Fruit fly (Drosophila melanogaster) whole organism, prepupa: ENCODE results near the gene Ns1.

Experiments used
- Blimp-1 ChIP-seq: fragments of 200-800 bp; sonication (Bioruptor generic); optimal IDR thresholded peaks from 3 replicates; lab custom pipeline; 2017; ENCODE audit warnings: missing biosample characterization, missing genetic modification characterization, mild to moderate bottlenecking, moderate library complexity, missing genetic modification reagents
- CG10631 ChIP-seq: fragments of 200-800 bp; sonication (Bioruptor generic); optimal IDR thresholded peaks from 2 replicates; lab custom pipeline; 2016; ENCODE audit warnings: missing biosample characterization, missing genetic modification characterization
- CG10669 ChIP-seq: fragments of 200-800 bp; sonication (Bioruptor generic); optimal IDR thresholded peaks from 3 replicates; lab custom pipeline; 2018; ENCODE audit warnings: missing biosample characterization, mild to moderate bottlenecking, missing genetic modification characterization, moderate library complexity
- CG11294 ChIP-seq: fragments of 200-800 bp; sonication (Bioruptor generic); IDR thresholded peaks from 2 replicates; pipeline ENCODE4 v1.3.6; 2022; ENCODE audit warnings: missing biosample characterization, missing genetic modification characterization
- CG11902 ChIP-seq: fragments of 200-800 bp; sonication (Bioruptor generic); optimal IDR thresholded peaks from 3 replicates; lab custom pipeline; 2016; ENCODE audit warnings: missing biosample characterization, missing genetic modification characterization
- CG15336 ChIP-seq: fragments of 200-800 bp; sonication (Bioruptor generic); IDR thresholded peaks from 2 replicates; pipeline ENCODE4 v1.3.6; 2022; ENCODE audit warnings: missing biosample characterization, missing genetic modification characterization
- CG16779 ChIP-seq: fragments of 200-800 bp; sonication (Bioruptor generic); optimal IDR thresholded peaks from 3 replicates; lab custom pipeline; 2017; ENCODE audit warnings: missing biosample characterization, mild to moderate bottlenecking, missing genetic modification characterization
- CG3032 ChIP-seq: fragments of 200-800 bp; optimal IDR thresholded peaks from 2 replicates; lab custom pipeline; 2019; ENCODE audit warnings: missing biosample characterization, mild to moderate bottlenecking, missing genetic modification characterization, moderate library complexity
- CG31627 ChIP-seq: fragments of 200-800 bp; sonication (Bioruptor generic); optimal IDR thresholded peaks from 3 replicates; lab custom pipeline; 2016; ENCODE audit warnings: missing biosample characterization, missing genetic modification characterization
- CG32006 ChIP-seq: fragments of 200-800 bp; sonication (Bioruptor generic); optimal IDR thresholded peaks from 3 replicates; lab custom pipeline; 2017; ENCODE audit warnings: missing biosample characterization, mild to moderate bottlenecking, missing genetic modification characterization
- CG34406 ChIP-seq: fragments of 200-800 bp; sonication (Bioruptor generic); optimal IDR thresholded peaks from 3 replicates; lab custom pipeline; 2016; ENCODE audit warnings: missing biosample characterization, missing genetic modification characterization
- CG4318 ChIP-seq: fragments of 200-800 bp; sonication (Bioruptor generic); optimal IDR thresholded peaks from 3 replicates; lab custom pipeline; 2017; ENCODE audit warnings: missing biosample characterization, mild to moderate bottlenecking, missing genetic modification characterization
- CG6276 ChIP-seq: fragments of 200-800 bp; sonication (Bioruptor generic); optimal IDR thresholded peaks from 2 replicates; lab custom pipeline; 2017; ENCODE audit warnings: missing biosample characterization, mild to moderate bottlenecking, missing genetic modification characterization
- CG6792 ChIP-seq: fragments of 200-800 bp; sonication (Bioruptor generic); optimal IDR thresholded peaks from 3 replicates; lab custom pipeline; 2016; ENCODE audit warnings: missing biosample characterization, missing genetic modification characterization
- CG6808 ChIP-seq: fragments of 200-800 bp; sonication (Bioruptor generic); optimal IDR thresholded peaks from 3 replicates; lab custom pipeline; 2017; ENCODE audit warnings: missing biosample characterization, missing genetic modification characterization, mild to moderate bottlenecking, moderate library complexity, missing genetic modification reagents
- CG6854 ChIP-seq: fragments of 200-800 bp; sonication (Bioruptor generic); optimal IDR thresholded peaks from 2 replicates; lab custom pipeline; 2017; ENCODE audit warnings: missing biosample characterization, mild to moderate bottlenecking, missing genetic modification characterization
- CG8119 ChIP-seq: fragments of 200-800 bp; sonication (Bioruptor generic); IDR thresholded peaks from 3 replicates; pipeline ENCODE4 v1.3.6; 2022; ENCODE audit warnings: missing biosample characterization, missing genetic modification characterization
- CG8319 ChIP-seq: fragments of 200-800 bp; sonication (Bioruptor generic); optimal IDR thresholded peaks from 3 replicates; lab custom pipeline; 2016; ENCODE audit warnings: missing biosample characterization, missing genetic modification characterization
- CG8632 ChIP-seq: fragments of 200-800 bp; sonication (Bioruptor generic); optimal IDR thresholded peaks from 3 replicates; lab custom pipeline; 2016; ENCODE audit warnings: missing biosample characterization, missing genetic modification characterization
- CG9139 ChIP-seq: fragments of 200-800 bp; sonication (Bioruptor generic); optimal IDR thresholded peaks from 3 replicates; lab custom pipeline; 2017; ENCODE audit warnings: missing biosample characterization, mild to moderate bottlenecking, missing genetic modification characterization
- Eip75B ChIP-seq: fragments of 200-800 bp; sonication (Bioruptor generic); optimal IDR thresholded peaks from 3 replicates; lab custom pipeline; 2016; ENCODE audit warnings: missing biosample characterization, missing genetic modification characterization
- Eip78C ChIP-seq: fragments of 200-800 bp; sonication (Bioruptor generic); peaks from one replicate; lab custom pipeline; 2016; ENCODE audit warnings: missing biosample characterization, missing genetic modification characterization
- Eip93F ChIP-seq: fragments of 200-800 bp; sonication (Bioruptor generic); optimal IDR thresholded peaks from 2 replicates; lab custom pipeline; 2016; ENCODE audit warnings: missing biosample characterization, mild to moderate bottlenecking, missing genetic modification characterization
- Ets21C ChIP-seq: fragments of 200-800 bp; sonication (Bioruptor generic); optimal IDR thresholded peaks from 3 replicates; lab custom pipeline; 2016; ENCODE audit warnings: missing biosample characterization, missing genetic modification characterization
- Gug ChIP-seq: fragments of 200-800 bp; sonication (Bioruptor generic); IDR thresholded peaks from 2 replicates; pipeline ENCODE4 v1.3.6; 2022; ENCODE audit warnings: missing biosample characterization, missing genetic modification characterization
- Hr4 ChIP-seq: fragments of 200-800 bp; sonication (Bioruptor generic); optimal IDR thresholded peaks from 3 replicates; lab custom pipeline; 2016; ENCODE audit warnings: missing biosample characterization, missing genetic modification characterization
- Lpt ChIP-seq: fragments of 200-800 bp; sonication (Bioruptor generic); optimal IDR thresholded peaks from 3 replicates; lab custom pipeline; 2016; ENCODE audit warnings: missing biosample characterization, missing genetic modification characterization
- Met ChIP-seq: fragments of 200-800 bp; sonication (Bioruptor generic); optimal IDR thresholded peaks from 3 replicates; lab custom pipeline; 2016; ENCODE audit warnings: missing biosample characterization, missing genetic modification characterization
- Smox ChIP-seq: fragments of 200-800 bp; sonication (Bioruptor generic); optimal IDR thresholded peaks from 3 replicates; lab custom pipeline; 2016; ENCODE audit warnings: missing biosample characterization, missing genetic modification characterization
- Sox102F ChIP-seq: fragments of 200-800 bp; sonication (Bioruptor generic); optimal IDR thresholded peaks from 2 replicates; lab custom pipeline; 2016; ENCODE audit warnings: missing biosample characterization, mild to moderate bottlenecking, missing genetic modification characterization
- Sox14 ChIP-seq: fragments of 200-800 bp; sonication (Bioruptor generic); optimal IDR thresholded peaks from 3 replicates; lab custom pipeline; 2016; ENCODE audit warnings: missing biosample characterization, missing genetic modification characterization
- Sox15 ChIP-seq: fragments of 200-800 bp; sonication (Bioruptor generic); optimal IDR thresholded peaks from 3 replicates; lab custom pipeline; 2016; ENCODE audit warnings: missing biosample characterization, missing genetic modification characterization
- achi ChIP-seq: fragments of 200-800 bp; sonication (Bioruptor generic); optimal IDR thresholded peaks from 3 replicates; lab custom pipeline; 2016; ENCODE audit warnings: missing biosample characterization, missing genetic modification characterization
- acj6 ChIP-seq: fragments of 200-800 bp; sonication (Bioruptor generic); optimal IDR thresholded peaks from 3 replicates; lab custom pipeline; 2016; ENCODE audit warnings: missing biosample characterization, missing genetic modification characterization
- cyc ChIP-seq: fragments of 200-800 bp; sonication (Bioruptor generic); optimal IDR thresholded peaks from 3 replicates; lab custom pipeline; 2016; ENCODE audit warnings: missing biosample characterization, missing genetic modification characterization
- dac ChIP-seq: fragments of 200-800 bp; sonication (Bioruptor generic); optimal IDR thresholded peaks from 2 replicates; lab custom pipeline; 2017; ENCODE audit warnings: missing biosample characterization, mild to moderate bottlenecking, missing genetic modification characterization
- dsx ChIP-seq: fragments of 200-800 bp; optimal IDR thresholded peaks from 3 replicates; lab custom pipeline; 2019; ENCODE audit warnings: missing biosample characterization, mild to moderate bottlenecking, missing genetic modification characterization, moderate library complexity; ENCODE audit not compliant: poor library complexity, severe bottlenecking
- eg ChIP-seq: fragments of 200-800 bp; sonication (Bioruptor generic); IDR thresholded peaks from 3 replicates; pipeline ENCODE4 v1.3.6; 2022; ENCODE audit warnings: missing biosample characterization, missing genetic modification characterization
- esn ChIP-seq: fragments of 200-800 bp; sonication (Bioruptor generic); optimal IDR thresholded peaks from 2 replicates; lab custom pipeline; 2016; ENCODE audit warnings: missing biosample characterization, mild to moderate bottlenecking, missing genetic modification characterization, moderate library complexity
- fd59A ChIP-seq: fragments of 200-800 bp; sonication (Bioruptor generic); optimal IDR thresholded peaks from 2 replicates; lab custom pipeline; 2017; ENCODE audit warnings: missing biosample characterization, mild to moderate bottlenecking, missing genetic modification characterization, missing genetic modification reagents
- fkh ChIP-seq: fragments of 200-800 bp; sonication (Bioruptor generic); optimal IDR thresholded peaks from 3 replicates; lab custom pipeline; 2017; ENCODE audit warnings: missing biosample characterization, mild to moderate bottlenecking, missing genetic modification characterization, moderate library complexity
- lz ChIP-seq: fragments of 200-800 bp; sonication (Bioruptor generic); optimal IDR thresholded peaks from 3 replicates; lab custom pipeline; 2016; ENCODE audit warnings: missing biosample characterization, missing genetic modification characterization
- pdm3 ChIP-seq: fragments of 200-800 bp; sonication (Bioruptor generic); optimal IDR thresholded peaks from 3 replicates; lab custom pipeline; 2016; ENCODE audit warnings: missing biosample characterization, missing genetic modification characterization
- spab ChIP-seq: fragments of 200-800 bp; sonication (Bioruptor generic); optimal IDR thresholded peaks from 2 replicates; lab custom pipeline; 2017; ENCODE audit warnings: missing biosample characterization, mild to moderate bottlenecking, missing genetic modification characterization, missing genetic modification reagents
- ss ChIP-seq, 2 experiments: fragments of 200-800 bp; sonication (Bioruptor generic); optimal IDR thresholded peaks; 2 replicates in 1 of 2; 3 replicates in 1 of 2; lab custom pipeline; 2017 to 2018; ENCODE audit warnings: mild to moderate bottlenecking in 2 of 2, missing biosample characterization in 2 of 2, missing genetic modification characterization in 2 of 2, moderate library complexity in 1 of 2
- svp ChIP-seq: fragments of 200-800 bp; sonication (Bioruptor generic); peaks from one replicate; lab custom pipeline; 2016; ENCODE audit warnings: missing biosample characterization, missing genetic modification characterization
- topi ChIP-seq: fragments of 200-800 bp; sonication (Bioruptor generic); optimal IDR thresholded peaks from 3 replicates; lab custom pipeline; 2016; ENCODE audit warnings: missing biosample characterization, missing genetic modification characterization
- vri ChIP-seq: fragments of 200-800 bp; sonication (Bioruptor generic); optimal IDR thresholded peaks from 3 replicates; lab custom pipeline; 2016; ENCODE audit warnings: missing biosample characterization, mild to moderate bottlenecking, missing genetic modification characterization

Gene Ns1

DNA sequence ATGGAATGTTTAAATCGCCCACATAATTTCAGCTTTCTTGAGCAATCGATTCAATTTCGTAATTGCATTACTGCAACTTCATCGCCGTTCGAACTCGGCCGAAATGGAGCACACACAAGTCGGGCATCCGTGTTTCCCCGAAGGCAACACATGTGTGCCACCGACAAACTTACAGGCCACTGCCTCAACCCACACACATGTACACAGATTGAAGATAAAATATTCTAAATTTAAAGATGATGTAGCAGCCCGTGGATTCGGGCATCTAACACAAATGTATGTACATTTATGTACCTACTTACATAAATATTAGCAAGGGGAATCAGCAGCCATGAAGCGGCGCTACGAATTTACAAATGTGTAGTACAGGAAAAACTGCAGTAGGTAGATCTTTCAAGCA is 6.4 kb downstream of the Ns1 start:
- TF ChIP-seq pdm3 (GFP tag; lab: Kevin White, UChicago) (no peak), Eip78C (GFP tag; lab: Kevin White, UChicago) (peak; percentile 38)

- TF ChIP-seq Gug (peak; percentile 84), Eip75B (GFP tag; lab: Kevin White, UChicago) (peak; percentile 97), Blimp-1 (GFP tag; lab: Kevin White, UChicago) (peak; percentile 96), CG34406 (peak; percentile 96), CG8119 (peak; percentile 95), eg (GFP tag; lab: Robert Waterston, UW) (peak; percentile 91), CG11902 (peak; percentile 88), CG11294 (GFP tag; lab: Robert Waterston, UW) (peak; percentile 10; the same call in 1 of the 2 replicates), CG9139 (peak; percentile 68), Met (GFP tag; lab: Kevin White, UChicago) (peak; percentile 98), CG6808 (peak; percentile 85), vri (peak; percentile 95), CG16779 (tag; lab: Kevin White, UChicago) (peak; percentile 73), dac (GFP tag; lab: Kevin White, UChicago) (peak; percentile 91), esn (peak; percentile 98), ss (GFP tag; optimal IDR thresholded peaks at IDR 0.05; lab: Kevin White, UChicago) (peak; percentile 88 to 92), topi (GFP tag; lab: Kevin White, UChicago) (peak; percentile 98), fd59A (GFP tag; lab: Kevin White, UChicago) (peak; percentile 80), Hr4 (GFP tag; lab: Kevin White, UChicago) (peak; percentile 97), svp (GFP tag; lab: Kevin White, UChicago) (peak; percentile 99), Smox (GFP tag; lab: Kevin White, UChicago) (peak; percentile 97), dsx (peak; percentile 86), Ets21C (peak; percentile 94), Eip78C (GFP tag; lab: Kevin White, UChicago) (peak; percentile 99), spab (GFP tag; lab: Kevin White, UChicago) (peak; percentile 84), Eip93F (GFP tag; lab: Kevin White, UChicago) (peak; percentile 92), Lpt (GFP tag; lab: Kevin White, UChicago) (peak; percentile 89), CG8319 (GFP tag; lab: Kevin White, UChicago) (peak; percentile 87), CG15336 (GFP tag; lab: Robert Waterston, UW) (peak; percentile 94), CG32006 (peak; percentile 97), fkh (GFP tag; lab: Kevin White, UChicago) (peak; percentile 99), Sox14 (GFP tag; lab: Kevin White, UChicago) (peak; percentile 97), CG10631 (GFP tag; lab: Kevin White, UChicago) (peak; percentile 91), CG6792 (peak; percentile 90), CG6276 (GFP tag; lab: Kevin White, UChicago) (peak; percentile 91), CG4318 (peak; percentile 92), CG31627 (peak; percentile 97), achi (peak; percentile 94), Sox15 (GFP tag; lab: Kevin White, UChicago) (peak; percentile 90), acj6 (GFP tag; lab: Kevin White, UChicago) (peak; percentile 93), cyc (GFP tag; lab: Kevin White, UChicago) (peak; percentile 97), CG3032 (peak; percentile 82), lz (GFP tag; lab: Kevin White, UChicago) (peak; percentile 98), Sox102F (GFP tag; lab: Kevin White, UChicago) (peak; percentile 97), CG6854 (GFP tag; lab: Kevin White, UChicago) (peak; percentile 86), CG10669 (GFP tag; lab: Kevin White, UChicago) (peak; percentile 93), CG8632 (GFP tag; lab: Kevin White, UChicago) (peak; percentile 93)
Measured at dm6 chr3R:17065018-17065784, 7.3 kb downstream of the Ns1 start.
